Fruit fly (Drosophila melanogaster) whole organism, embryonic: ENCODE results near the gene CG34332.

Experiments
- Bteb2 ChIP-seq: fragments of 200-800 bp; sonication (Bioruptor generic); optimal IDR thresholded peaks from 2 replicates; lab custom pipeline; 2016; ENCODE audit warnings: missing biosample characterization, missing genetic modification characterization
- C15 ChIP-seq: fragments of 200-800 bp; sonication (Bioruptor generic); IDR thresholded peaks from 3 replicates; pipeline ENCODE4 v1.3.6; 2022; ENCODE audit warnings: missing biosample characterization, missing genetic modification characterization
- CG10209 ChIP-seq: fragments of 200-800 bp; sonication (Bioruptor generic); optimal IDR thresholded peaks from 3 replicates; lab custom pipeline; 2017; ENCODE audit warnings: missing biosample characterization, mild to moderate bottlenecking, missing genetic modification characterization, missing genetic modification reagents
- CG10321 ChIP-seq: fragments of 200-800 bp; sonication (Bioruptor generic); IDR thresholded peaks from 2 replicates; pipeline ENCODE4 v1.3.6; 2022; ENCODE audit warnings: missing biosample characterization, missing genetic modification characterization
- CG10462 ChIP-seq: fragments of 200-800 bp; sonication (Bioruptor generic); optimal IDR thresholded peaks from 2 replicates; lab custom pipeline; 2016; ENCODE audit warnings: missing biosample characterization, missing genetic modification characterization
- CG18262 ChIP-seq: fragments of 200-800 bp; optimal IDR thresholded peaks from 3 replicates; lab custom pipeline; 2019; ENCODE audit warnings: missing biosample characterization, mild to moderate bottlenecking, missing genetic modification characterization, moderate library complexity
- CG18476 ChIP-seq: fragments of 200-800 bp; sonication (Bioruptor generic); optimal IDR thresholded peaks from 2 replicates; lab custom pipeline; 2016; ENCODE audit warnings: missing biosample characterization, mild to moderate bottlenecking, missing genetic modification characterization
- CG18599 ChIP-seq: fragments of 200-800 bp; sonication (Bioruptor generic); optimal IDR thresholded peaks from 3 replicates; lab custom pipeline; 2017; ENCODE audit warnings: missing biosample characterization, missing genetic modification characterization, mild to moderate bottlenecking, moderate library complexity, missing genetic modification reagents
- CG2116 ChIP-seq: fragments of 200-800 bp; sonication (Bioruptor generic); optimal IDR thresholded peaks from 3 replicates; lab custom pipeline; 2018; ENCODE audit warnings: missing biosample characterization, mild to moderate bottlenecking, missing genetic modification characterization
- CG2129 ChIP-seq: fragments of 200-800 bp; sonication (Bioruptor generic); IDR thresholded peaks from 2 replicates; pipeline ENCODE4 v1.3.6; 2022; ENCODE audit warnings: missing biosample characterization, missing genetic modification characterization; ENCODE audit not compliant: partially characterized antibody
- CG33557 ChIP-seq: fragments of 200-800 bp; sonication (Bioruptor generic); optimal IDR thresholded peaks from 2 replicates; lab custom pipeline; 2019; ENCODE audit warnings: missing biosample characterization, mild to moderate bottlenecking, missing genetic modification characterization, moderate library complexity
- CG3995 ChIP-seq: fragments of 200-800 bp; sonication (Bioruptor generic); optimal IDR thresholded peaks from 3 replicates; lab custom pipeline; 2016; ENCODE audit warnings: missing biosample characterization, missing genetic modification characterization
- CG9817 ChIP-seq: fragments of 200-800 bp; sonication (Bioruptor generic); optimal IDR thresholded peaks from 2 replicates; lab custom pipeline; 2018; ENCODE audit warnings: missing biosample characterization, mild to moderate bottlenecking, missing genetic modification characterization, moderate library complexity
- Dip3 ChIP-seq: fragments of 200-800 bp; sonication (Bioruptor generic); optimal IDR thresholded peaks from 3 replicates; lab custom pipeline; 2016; ENCODE audit warnings: missing biosample characterization, missing genetic modification characterization
- E2f1 ChIP-seq: fragments of 200-800 bp; sonication (Bioruptor generic); IDR thresholded peaks from 2 replicates; pipeline ENCODE4 v1.3.6; 2022; ENCODE audit warnings: missing biosample characterization, missing genetic modification characterization
- E2f2 ChIP-seq: fragments of 200-800 bp; sonication (Bioruptor generic); IDR thresholded peaks from 2 replicates; pipeline ENCODE4 v1.3.6; 2022; ENCODE audit warnings: missing biosample characterization, missing genetic modification characterization
- Ets65A ChIP-seq: fragments of 200-800 bp; sonication (Bioruptor generic); peaks from one replicate; lab custom pipeline; 2016; ENCODE audit warnings: missing biosample characterization, missing genetic modification characterization
- Med ChIP-seq: fragments of 200-800 bp; sonication (Bioruptor generic); peaks from one replicate; lab custom pipeline; 2016; ENCODE audit warnings: missing biosample characterization, missing genetic modification characterization, mild to moderate bottlenecking, inconsistent platforms, moderate library complexity
- Oaz ChIP-seq: fragments of 200-800 bp; sonication (Bioruptor generic); IDR thresholded peaks from 2 replicates; pipeline ENCODE4 v1.3.6; 2022; ENCODE audit warnings: missing biosample characterization, missing genetic modification characterization
- Ravus ChIP-seq: fragments of 200-800 bp; sonication (Bioruptor generic); IDR thresholded peaks from 2 replicates; pipeline ENCODE4 v1.3.6; 2022; ENCODE audit warnings: missing biosample characterization, missing genetic modification characterization
- Scr ChIP-seq: fragments of 200-800 bp; sonication (Bioruptor generic); IDR thresholded peaks from 2 replicates; pipeline ENCODE4 v1.3.6; 2022; ENCODE audit warnings: missing biosample characterization, missing genetic modification characterization; ENCODE audit not compliant: partially characterized antibody
- Side ChIP-seq: fragments of 200-800 bp; sonication (Bioruptor generic); optimal IDR thresholded peaks from 2 replicates; lab custom pipeline; 2016; ENCODE audit warnings: missing biosample characterization, missing genetic modification characterization
- Spps ChIP-seq: fragments of 200-800 bp; sonication (Bioruptor generic); optimal IDR thresholded peaks from 2 replicates; lab custom pipeline; 2018; ENCODE audit warnings: missing biosample characterization, mild to moderate bottlenecking, missing genetic modification characterization
- ap ChIP-seq: fragments of 200-800 bp; sonication (Bioruptor generic); IDR thresholded peaks from 2 replicates; pipeline ENCODE4 v1.3.6; 2022; ENCODE audit warnings: missing biosample characterization, missing genetic modification characterization
- ase ChIP-seq: fragments of 200-800 bp; sonication (Bioruptor generic); IDR thresholded peaks from 3 replicates; pipeline ENCODE4 v1.3.6; 2022; ENCODE audit warnings: missing biosample characterization, missing genetic modification characterization
- az2 ChIP-seq: fragments of 200-800 bp; sonication (Bioruptor generic); optimal IDR thresholded peaks from 3 replicates; lab custom pipeline; 2016; ENCODE audit warnings: missing biosample characterization, missing genetic modification characterization
- bbx ChIP-seq: fragments of 200-800 bp; sonication (Bioruptor generic); IDR thresholded peaks from 2 replicates; pipeline ENCODE4 v1.3.6; 2022; ENCODE audit warnings: missing biosample characterization, missing genetic modification characterization; ENCODE audit not compliant: partially characterized antibody
- btn ChIP-seq: fragments of 200-800 bp; sonication (Bioruptor generic); optimal IDR thresholded peaks from 2 replicates; lab custom pipeline; 2016; ENCODE audit warnings: missing biosample characterization, missing genetic modification characterization
- crc ChIP-seq: fragments of 200-800 bp; sonication (Bioruptor generic); optimal IDR thresholded peaks from 2 replicates; lab custom pipeline; 2016; ENCODE audit warnings: missing biosample characterization, missing genetic modification characterization
- croc ChIP-seq: fragments of 200-800 bp; sonication (Bioruptor generic); conservative IDR thresholded peaks from 3 replicates; pipeline ENCODE4 v1.3.6; 2022; ENCODE audit warnings: missing biosample characterization, missing genetic modification characterization
- cwo ChIP-seq: fragments of 200-800 bp; sonication (Bioruptor generic); optimal IDR thresholded peaks from 3 replicates; lab custom pipeline; 2017; ENCODE audit warnings: missing biosample characterization, missing genetic modification characterization, mild to moderate bottlenecking, moderate library complexity, missing genetic modification reagents
- emc ChIP-seq: fragments of 200-800 bp; sonication (Bioruptor generic); optimal IDR thresholded peaks from 2 replicates; lab custom pipeline; 2016; ENCODE audit warnings: missing biosample characterization, missing genetic modification characterization
- ewg ChIP-seq: fragments of 200-800 bp; sonication (Bioruptor generic); optimal IDR thresholded peaks from 3 replicates; lab custom pipeline; 2017; ENCODE audit warnings: mild to moderate bottlenecking, missing biosample characterization, missing genetic modification reagents, missing genetic modification characterization
- gce ChIP-seq: fragments of 200-800 bp; sonication (Bioruptor generic); IDR thresholded peaks from 3 replicates; pipeline ENCODE4 v1.3.6; 2022; ENCODE audit warnings: missing biosample characterization, missing genetic modification characterization
- gsb ChIP-seq: fragments of 200-800 bp; sonication (Bioruptor generic); IDR thresholded peaks from 2 replicates; pipeline ENCODE4 v1.3.6; 2022; ENCODE audit warnings: missing biosample characterization, missing genetic modification characterization
- ind ChIP-seq: fragments of 200-800 bp; sonication (Bioruptor generic); optimal IDR thresholded peaks from 3 replicates; lab custom pipeline; 2016; ENCODE audit warnings: missing biosample characterization, missing genetic modification characterization
- jumu ChIP-seq: fragments of 200-800 bp; sonication (Bioruptor generic); optimal IDR thresholded peaks from 3 replicates; lab custom pipeline; 2016; ENCODE audit warnings: missing biosample characterization, missing genetic modification characterization
- kay ChIP-seq: fragments of 200-800 bp; sonication (Bioruptor generic); optimal IDR thresholded peaks from 2 replicates; lab custom pipeline; 2016; ENCODE audit warnings: missing biosample characterization, missing genetic modification characterization
- ken ChIP-seq: fragments of 200-800 bp; sonication (Bioruptor generic); IDR thresholded peaks from 3 replicates; pipeline ENCODE4 v1.3.6; 2022; ENCODE audit warnings: missing biosample characterization, missing genetic modification characterization
- mam ChIP-seq: fragments of 200-800 bp; sonication (Bioruptor generic); optimal IDR thresholded peaks from 3 replicates; lab custom pipeline; 2016; ENCODE audit warnings: missing biosample characterization, missing genetic modification characterization
- onecut ChIP-seq: fragments of 200-800 bp; sonication (Bioruptor generic); IDR thresholded peaks from 2 replicates; pipeline ENCODE4 v1.3.6; 2022; ENCODE audit warnings: missing biosample characterization, missing genetic modification characterization
- pan ChIP-seq, 4 experiments: fragments of >200 bp in 3 of 4; fragments of 200-800 bp in 1 of 4; sonication (Bioruptor generic) in 1 of 4; optimal IDR thresholded peaks in 3 of 4; IDR thresholded peaks in 1 of 4; 2 replicates each; pipeline versions ENCODE4 v1.3.6 to Lab custom; 2017 to 2022; ENCODE audit warnings: missing biosample characterization in 2 of 4, missing genetic modification characterization in 2 of 4, mixed read lengths in 1 of 4
- pfk ChIP-seq: fragments of 200-800 bp; sonication (Bioruptor generic); optimal IDR thresholded peaks from 2 replicates; lab custom pipeline; 2018; ENCODE audit warnings: missing biosample characterization, mild to moderate bottlenecking, missing genetic modification characterization, moderate library complexity
- pum ChIP-seq: fragments of 200-800 bp; sonication (Bioruptor generic); optimal IDR thresholded peaks from 2 replicates; lab custom pipeline; 2016; ENCODE audit warnings: missing biosample characterization, missing genetic modification characterization
- row ChIP-seq: fragments of 200-800 bp; sonication (Bioruptor generic); IDR thresholded peaks from 3 replicates; pipeline ENCODE4 v1.3.6; 2022; ENCODE audit warnings: missing biosample characterization, missing genetic modification characterization
- salm ChIP-seq: fragments of 200-800 bp; sonication (Bioruptor generic); optimal IDR thresholded peaks from 2 replicates; lab custom pipeline; 2018; ENCODE audit warnings: missing biosample characterization, mild to moderate bottlenecking, missing genetic modification characterization
- shn ChIP-seq: fragments of 200-800 bp; sonication (Bioruptor generic); optimal IDR thresholded peaks from 3 replicates; lab custom pipeline; 2016; ENCODE audit warnings: missing biosample characterization, missing genetic modification characterization
- slbo ChIP-seq: fragments of 200-800 bp; sonication (Bioruptor generic); IDR thresholded peaks from 2 replicates; pipeline ENCODE4 v1.3.6; 2022; ENCODE audit warnings: missing biosample characterization, missing genetic modification characterization
- sob ChIP-seq: fragments of 200-800 bp; sonication (Bioruptor generic); IDR thresholded peaks from 2 replicates; pipeline ENCODE4 v1.3.6; 2022; ENCODE audit warnings: missing biosample characterization, missing genetic modification characterization
- trh ChIP-seq: fragments of 200-800 bp; sonication (Bioruptor generic); optimal IDR thresholded peaks from 2 replicates; lab custom pipeline; 2016; ENCODE audit warnings: missing biosample characterization, missing genetic modification characterization
- wor ChIP-seq: fragments of 200-800 bp; sonication (Bioruptor generic); IDR thresholded peaks from 2 replicates; pipeline ENCODE4 v1.3.6; 2022; ENCODE audit warnings: missing biosample characterization, missing genetic modification characterization

CG34332 gene

dm6 chrX:20173464-20173995, 32.7 kb downstream of the CG34332 start, which contains the start of gene AnxB10 (continued):
- TF ChIP-seq Med (GFP tag; lab: Kevin White, UChicago) = peak; percentile 84
- peak; percentile 29; the same call in 1 of the 2 replicates for TF ChIP-seq wor (GFP tag; lab: Robert Waterston, UW)
- no peak for TF ChIP-seq CG9817 (tag; lab: Kevin White, UChicago)
- TF ChIP-seq btn (GFP tag; lab: Kevin White, UChicago) = peak; percentile 40
- peak; percentile 27 for TF ChIP-seq pum (GFP tag; lab: Kevin White, UChicago)
- peak; percentile 56 for TF ChIP-seq mam (GFP tag; lab: Kevin White, UChicago)
- TF ChIP-seq bbx (GFP tag; lab: Robert Waterston, UW) = no peak
- peak; percentile 53 for TF ChIP-seq CG10209 (GFP tag; lab: Kevin White, UChicago)
- TF ChIP-seq slbo (GFP tag; lab: Robert Waterston, UW) = peak; percentile 54
- peak; percentile 58 for TF ChIP-seq row
- TF ChIP-seq croc (GFP tag; lab: Robert Waterston, UW) = peak; percentile 26; the same call in 1 of the 3 replicates
- TF ChIP-seq shn (GFP tag; lab: Kevin White, UChicago) = no peak
- TF ChIP-seq CG3995 (GFP tag; lab: Kevin White, UChicago) = peak; percentile 13
- peak; percentile 5 for TF ChIP-seq salm
- TF ChIP-seq CG10321 (GFP tag; lab: Robert Waterston, UW) = no peak
- TF ChIP-seq CG18599 (GFP tag; lab: Kevin White, UChicago) = peak; percentile 76
- no peak for TF ChIP-seq Oaz
- TF ChIP-seq pfk (GFP tag; lab: Kevin White, UChicago) = no peak
- no peak for TF ChIP-seq C15 (GFP tag; lab: Robert Waterston, UW)
- TF ChIP-seq Spps (tag; lab: Kevin White, UChicago) = no peak
- TF ChIP-seq E2f1 (GFP tag; lab: Robert Waterston, UW) = 0 out of 2 replicates have a peak, but pooled peaks have one; percentile 26
- TF ChIP-seq Ets65A (GFP tag; lab: Kevin White, UChicago) = peak; percentile 90
- peak; percentile 11 for TF ChIP-seq jumu (GFP tag; lab: Kevin White, UChicago)
- no peak for TF ChIP-seq Bteb2 (GFP tag; lab: Kevin White, UChicago)
- peak; percentile 58 for TF ChIP-seq cwo (GFP tag; lab: Kevin White, UChicago)
- TF ChIP-seq CG18476 (GFP tag; lab: Kevin White, UChicago) = peak; percentile 52
- no peak for TF ChIP-seq pan (optimal IDR thresholded peaks at IDR 0.05; lab: Kevin White, UChicago)
- TF ChIP-seq pan (GFP tag; optimal IDR thresholded peaks at IDR 0.05 in 1 of 2, IDR thresholded peaks at IDR 0.05 in 1 of 2) = peak in 1 of 2 experiments; percentile 66
- TF ChIP-seq kay (GFP tag; lab: Kevin White, UChicago) = no peak
- no peak for TF ChIP-seq ase
- no peak for TF ChIP-seq CG10462 (GFP tag; lab: Kevin White, UChicago)
- no peak for TF ChIP-seq Scr (GFP tag; lab: Robert Waterston, UW)
- TF ChIP-seq CG33557 (GFP tag; lab: Kevin White, UChicago) = no peak
- TF ChIP-seq CG2116 (GFP tag; lab: Kevin White, UChicago) = no peak
- TF ChIP-seq CG2129 (GFP tag; lab: Robert Waterston, UW) = no peak
- TF ChIP-seq Side (GFP tag; lab: Kevin White, UChicago) = peak; percentile 21
- TF ChIP-seq onecut (GFP tag; lab: Robert Waterston, UW) = peak; percentile 43
- TF ChIP-seq ind = peak; percentile 73
- no peak for TF ChIP-seq ap (GFP tag; lab: Robert Waterston, UW)
- peak; percentile 28 for TF ChIP-seq Ravus (GFP tag; lab: Robert Waterston, UW)
- TF ChIP-seq ken (GFP tag; lab: Robert Waterston, UW) = no peak
- peak; percentile 59 for TF ChIP-seq az2 (GFP tag; lab: Kevin White, UChicago)
- TF ChIP-seq trh (GFP tag; lab: Kevin White, UChicago) = no peak
- TF ChIP-seq gce (GFP tag; lab: Robert Waterston, UW) = no peak
- no peak for TF ChIP-seq gsb (GFP tag; lab: Robert Waterston, UW)
- TF ChIP-seq Dip3 (GFP tag; lab: Kevin White, UChicago) = peak; percentile 48
- peak; percentile 68 for TF ChIP-seq CG18262 (tag; lab: Kevin White, UChicago)
- TF ChIP-seq crc (GFP tag; lab: Kevin White, UChicago) = no peak
- peak; percentile 31 for TF ChIP-seq ewg
- TF ChIP-seq emc (GFP tag; lab: Kevin White, UChicago) = no peak
- TF ChIP-seq E2f2 (GFP tag; lab: Robert Waterston, UW) = 0 out of 2 replicates have a peak, but pooled peaks have one; percentile 23
- peak; percentile 56; the same call in 1 of the 2 replicates for TF ChIP-seq sob (GFP tag; lab: Robert Waterston, UW)
